Worm (Caenorhabditis elegans): ENCODE data around the gene F54C9.14.

The F54C9.14 gene

DNA sequence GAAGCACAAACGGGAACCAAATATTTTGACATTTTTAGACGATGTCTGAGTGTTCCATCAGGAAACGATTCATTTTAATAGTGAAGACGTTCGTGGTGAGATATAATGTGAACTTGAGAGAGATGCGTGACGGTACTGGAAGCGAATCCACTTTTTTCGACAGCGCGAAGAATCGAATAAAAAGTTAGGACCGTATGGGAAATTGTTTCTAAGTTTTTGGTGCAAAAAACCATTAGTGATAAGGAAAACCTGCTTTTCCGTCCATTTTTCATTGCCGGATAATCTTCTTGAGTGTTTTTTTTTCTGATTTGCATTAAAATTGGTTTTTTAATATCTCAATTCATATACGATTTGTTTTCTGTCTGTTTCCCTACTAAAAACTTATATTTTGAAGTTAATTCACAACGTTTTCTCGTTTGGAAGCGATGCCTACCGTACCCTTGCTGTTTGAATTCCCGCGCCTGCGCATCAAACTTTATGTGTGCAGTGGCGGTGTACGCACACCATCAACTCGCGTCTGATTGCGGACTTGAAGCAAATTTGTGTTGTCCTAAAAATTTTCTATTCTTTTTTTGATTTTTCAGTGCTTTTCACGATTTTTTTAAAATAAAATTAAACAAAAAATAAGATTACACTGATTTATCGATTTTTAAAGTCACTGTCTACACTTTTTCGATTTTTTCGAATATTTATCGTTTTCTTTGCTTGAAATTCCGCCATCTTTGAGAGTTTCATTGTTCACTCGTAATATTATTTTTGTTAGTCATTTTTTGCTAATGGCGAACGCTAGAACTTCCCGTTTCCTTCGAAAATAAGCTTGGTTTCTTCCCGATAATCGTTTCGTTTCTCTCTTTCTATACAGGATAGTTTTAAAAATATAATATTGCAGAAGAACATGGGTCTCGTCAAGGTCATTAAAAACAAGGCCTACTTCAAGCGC is 7.2 kb downstream of the F54C9.14 start, which contains the start of the genes col-38 and rpl-5 (continued):
- no peak for TF ChIP-seq ztf-22 (GFP tag; optimal IDR thresholded peaks at IDR 0.05)
- TF ChIP-seq hmg-1.2 (GFP tag; IDR thresholded peaks at IDR 0.05): peak; percentile 62
- TF ChIP-seq madf-8 (GFP tag; conservative IDR thresholded peaks at IDR 0.05): peak; percentile 65
- TF ChIP-seq zfh-2 (GFP tag; conservative IDR thresholded peaks at IDR 0.05): no peak
- no peak for TF ChIP-seq sdz-38 (tag; optimal IDR thresholded peaks at IDR 0.05)
- TF ChIP-seq B0336.3 (GFP tag; IDR thresholded peaks at IDR 0.05): peak; percentile 65
- TF ChIP-seq F22D6.2 (tag; optimal IDR thresholded peaks at IDR 0.05): no peak
- TF ChIP-seq Y53G8AR.9 (GFP tag; conservative IDR thresholded peaks at IDR 0.05): no peak
- no peak for TF ChIP-seq nhr-120 (GFP tag; IDR thresholded peaks at IDR 0.05)
- TF ChIP-seq F55B11.4 (tag; optimal IDR thresholded peaks at IDR 0.05; ENCODE audit: borderline replicate concordance, insufficient read depth): no peak
- peak; percentile 43 for TF ChIP-seq ztf-18 (tag; optimal IDR thresholded peaks at IDR 0.05)
- TF ChIP-seq ama-1 (optimal IDR thresholded peaks at IDR 0.05): no peak
- peak in 1 of 2 experiments; percentile 26 for TF ChIP-seq ama-1 (GFP tag; optimal IDR thresholded peaks at IDR 0.05)
- TF ChIP-seq unc-130 (GFP tag; optimal IDR thresholded peaks at IDR 0.05): peak; percentile 16
- TF ChIP-seq lin-35 (GFP tag; optimal IDR thresholded peaks at IDR 0.05): peak; percentile 67 to 91 (median 74)
- TF ChIP-seq efl-1 (GFP tag; optimal IDR thresholded peaks at IDR 0.05): peak; percentile 88
- peak; percentile 86 for TF ChIP-seq lsl-1 (GFP tag; optimal IDR thresholded peaks at IDR 0.05)
- 0 out of 2 replicates have a peak, but pooled peaks have one; percentile 59 for TF ChIP-seq nfyb-1 (GFP tag; IDR thresholded peaks at IDR 0.05)
- TF ChIP-seq ceh-58 (GFP tag; IDR thresholded peaks at IDR 0.05): no peak
- TF ChIP-seq atf-7 (tag; optimal IDR thresholded peaks at IDR 0.05): no peak
- TF ChIP-seq bed-1 (GFP tag; IDR thresholded peaks at IDR 0.05): no peak
- peak; percentile 56 for TF ChIP-seq athp-1 (tag; optimal IDR thresholded peaks at IDR 0.05)
- TF ChIP-seq F57A8.1 (GFP tag; optimal IDR thresholded peaks at IDR 0.05): no peak
- peak; percentile 79 for TF ChIP-seq snpc-3.4 (tag; optimal IDR thresholded peaks at IDR 0.05)
- TF ChIP-seq snpc-1.3 (tag; optimal IDR thresholded peaks at IDR 0.05; ENCODE audit: insufficient read depth): peak; percentile 91
- 0 out of 2 replicates have a peak, but pooled peaks have one; percentile 64 for TF ChIP-seq Y95B8A.8 (GFP tag; IDR thresholded peaks at IDR 0.05)
- peak; percentile 69 for TF ChIP-seq snpc-1.1 (tag; optimal IDR thresholded peaks at IDR 0.05; ENCODE audit: insufficient read depth)
- no peak for TF ChIP-seq lag-1 (GFP tag; IDR thresholded peaks at IDR 0.05)
- no peak for TF ChIP-seq lir-1 (GFP tag; conservative IDR thresholded peaks at IDR 0.05)
- no peak for TF ChIP-seq ztf-25 (GFP tag; IDR thresholded peaks at IDR 0.05)
- peak; percentile 96 for TF ChIP-seq F23B12.7 (tag; optimal IDR thresholded peaks at IDR 0.05; ENCODE audit: insufficient read depth)
- TF ChIP-seq F10E7.11 (tag; optimal IDR thresholded peaks at IDR 0.05): no peak
- no peak for TF ChIP-seq B0261.1 (tag; optimal IDR thresholded peaks at IDR 0.05)
- no peak for TF ChIP-seq hmg-20 (GFP tag; IDR thresholded peaks at IDR 0.05)
- TF ChIP-seq T26A5.8 (tag; optimal IDR thresholded peaks at IDR 0.05): no peak
- TF ChIP-seq F39B2.1 (GFP tag; IDR thresholded peaks at IDR 0.05): no peak
- TF ChIP-seq egl-44 (GFP tag; IDR thresholded peaks at IDR 0.05): no peak
- no peak for TF ChIP-seq T07F8.4 (tag; optimal IDR thresholded peaks at IDR 0.05)

Measured in whole organism, young adult.